Worm (Caenorhabditis elegans) whole organism, L1 larva: ENCODE measurements around the gene R10E11.9.

Experiments used
- F16B12.6 ChIP-seq: fragments of 150-350 bp; optimal IDR thresholded peaks from 2 replicates; lab custom pipeline; 2014; ENCODE audit warnings: missing biosample characterization, missing genetic modification characterization
- aha-1 ChIP-seq: fragments of 150-350 bp; optimal IDR thresholded peaks from 2 replicates; lab custom pipeline; 2014; ENCODE audit warnings: missing biosample characterization, missing genetic modification characterization
- efl-3 ChIP-seq: fragments of 200-800 bp; sonication (Bioruptor generic); optimal IDR thresholded peaks from 2 replicates; lab custom pipeline; 2018; ENCODE audit warnings: mild to moderate bottlenecking, missing genetic modification characterization, missing compliant biosample characterization
- lin-13 ChIP-seq: fragments of 150-350 bp; optimal IDR thresholded peaks from 2 replicates; lab custom pipeline; 2014; ENCODE audit warnings: missing biosample characterization, missing genetic modification reagents, missing genetic modification characterization
- lin-15B ChIP-seq: fragments of 150-350 bp; sonication (generic microtip); optimal IDR thresholded peaks from 3 replicates; lab custom pipeline; 2014; ENCODE audit warnings: missing biosample characterization, missing genetic modification characterization
- lsy-2 ChIP-seq, 2 experiments: fragments of 150-350 bp; optimal IDR thresholded peaks; 2 replicates each; lab custom pipeline; 2014; ENCODE audit warnings: missing biosample characterization in 2 of 2, missing genetic modification characterization in 2 of 2
- nhr-237 ChIP-seq: fragments of 150-350 bp; optimal IDR thresholded peaks from 2 replicates; lab custom pipeline; 2014; ENCODE audit warnings: missing biosample characterization, missing genetic modification characterization
- nhr-28 ChIP-seq: fragments of 150-350 bp; optimal IDR thresholded peaks from 2 replicates; lab custom pipeline; 2014; ENCODE audit warnings: missing biosample characterization, missing genetic modification characterization
- rnt-1 ChIP-seq: sonication (generic microtip); optimal IDR thresholded peaks from 2 replicates; lab custom pipeline; 2016; ENCODE audit warnings: mild to moderate bottlenecking, missing genetic modification characterization, moderate library complexity, missing compliant biosample characterization
- snpc-4 ChIP-seq: fragments of 150-350 bp; optimal IDR thresholded peaks from 2 replicates; lab custom pipeline; 2014; ENCODE audit warnings: missing biosample characterization, missing genetic modification characterization
- unc-62 ChIP-seq: fragments of 150-350 bp; optimal IDR thresholded peaks from 2 replicates; lab custom pipeline; 2014; ENCODE audit warnings: missing biosample characterization, missing genetic modification reagents, missing genetic modification characterization

DNA sequence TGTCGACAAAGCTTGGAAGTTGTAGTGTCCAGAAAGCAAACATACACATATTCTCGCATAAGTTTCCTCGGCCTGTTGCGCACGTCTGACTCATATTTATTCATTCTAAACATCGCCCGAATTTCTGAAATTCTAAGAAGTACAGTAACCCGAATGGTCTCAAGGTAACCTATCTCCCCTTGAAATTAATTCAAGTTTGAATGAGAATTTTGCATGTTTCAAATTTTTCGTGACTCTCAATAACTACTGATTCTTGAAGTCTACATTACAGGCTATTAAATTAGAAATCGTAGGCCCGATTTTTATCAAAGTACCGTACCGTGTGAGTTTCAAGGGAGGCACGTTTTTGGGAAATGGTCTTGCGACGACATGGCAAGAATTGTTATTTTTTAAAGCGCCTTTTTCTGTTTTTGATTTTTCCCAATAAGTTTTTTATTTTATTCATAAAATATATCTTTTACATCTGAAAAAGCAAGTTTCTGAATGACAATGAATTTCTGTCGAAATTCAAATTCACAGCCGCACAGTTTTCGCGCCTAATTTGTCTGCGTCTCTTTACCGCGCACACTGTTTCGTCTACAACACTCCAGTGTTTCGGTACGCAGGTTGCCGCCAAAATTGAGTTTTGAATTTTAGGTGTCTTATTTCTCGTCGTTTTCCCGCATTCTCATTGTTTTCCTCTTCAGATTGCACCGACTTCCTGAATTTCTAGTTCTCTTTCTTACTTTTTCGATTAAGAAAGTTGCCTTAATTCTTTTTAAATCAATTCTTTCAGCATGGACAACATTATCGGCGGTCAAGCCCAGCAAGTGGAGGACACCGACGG lies at the start of gene R10E11.9, which contains the start of gene mcm-6:
- no peak for TF ChIP-seq efl-3
- no peak for TF ChIP-seq nhr-237
- no peak for TF ChIP-seq unc-62 (GFP tag; lab: Kevin White, UChicago)
- TF ChIP-seq lin-13: peak; percentile 26
- TF ChIP-seq nhr-28 (tag; lab: Kevin White, UChicago): no peak
- TF ChIP-seq lsy-2 (tag; optimal IDR thresholded peaks at IDR 0.05; lab: Kevin White, UChicago): peak in 1 of 2 experiments; percentile 71
- TF ChIP-seq snpc-4 (tag; lab: Kevin White, UChicago): no peak
- TF ChIP-seq lin-15B (tag; lab: Kevin White, UChicago): no peak
- TF ChIP-seq rnt-1 (tag; lab: Kevin White, UChicago): no peak
- peak; percentile 27 for TF ChIP-seq F16B12.6 (tag; lab: Kevin White, UChicago)
- no peak for TF ChIP-seq aha-1 (tag; lab: Kevin White, UChicago)
